Fruit fly (Drosophila melanogaster): Measurements from ENCODE around the gene His3.3B.
A peak's percentile ranks its signal among the peaks of the same experiment; 100 is the strongest.

- TF ChIP-seq CG6163 (GFP tag; IDR thresholded peaks at IDR 0.05) (0 out of 3 replicates have a peak, but pooled peaks have one; percentile 6), CG16779 (tag; optimal IDR thresholded peaks at IDR 0.05) (peak; percentile 17), CG8119 (GFP tag; IDR thresholded peaks at IDR 0.05) (no peak), CG15336 (GFP tag; IDR thresholded peaks at IDR 0.05) (no peak), Eip93F (GFP tag; optimal IDR thresholded peaks at IDR 0.05) (no peak)
Observed at dm6 chrX:9134922-9135453, 21.5 kb downstream of the His3.3B start, which contains the start of gene fend.
